Worm (Caenorhabditis elegans) whole organism, early embryonic: ENCODE data around the gene gyg-1.

Experiments
- B0310.2 ChIP-seq: sonication (generic microtip); optimal IDR thresholded peaks from 2 replicates; lab custom pipeline; 2016; ENCODE audit warnings: mild to moderate bottlenecking, missing genetic modification characterization, missing compliant biosample characterization
- F13C5.2 ChIP-seq: sonication (generic microtip); optimal IDR thresholded peaks from 2 replicates; lab custom pipeline; 2017; ENCODE audit warnings: mild to moderate bottlenecking, missing genetic modification characterization, inconsistent platforms, missing compliant biosample characterization
- aly-1 ChIP-seq: sonication (generic microtip); optimal IDR thresholded peaks from 2 replicates; lab custom pipeline; 2016; ENCODE audit warnings: missing genetic modification characterization, missing compliant biosample characterization
- ama-1 ChIP-seq: fragments of 150-350 bp; optimal IDR thresholded peaks from 2 replicates; lab custom pipeline; 2014
- ceh-13 ChIP-seq: fragments of 200-800 bp; sonication (Bioruptor generic); optimal IDR thresholded peaks from 2 replicates; lab custom pipeline; 2018; ENCODE audit warnings: mild to moderate bottlenecking, missing genetic modification characterization, missing compliant biosample characterization
- ceh-36 ChIP-seq: sonication (generic microtip); optimal IDR thresholded peaks from 2 replicates; lab custom pipeline; 2016; ENCODE audit warnings: missing genetic modification characterization, inconsistent platforms, missing compliant biosample characterization
- ets-7 ChIP-seq: sonication (generic microtip); optimal IDR thresholded peaks from 2 replicates; lab custom pipeline; 2016; ENCODE audit warnings: missing genotype, missing genetic modification characterization, missing compliant biosample characterization
- flt-1 ChIP-seq: fragments of 200-800 bp; sonication (Bioruptor generic); IDR thresholded peaks from 2 replicates; pipeline ENCODE4 v1.3.6; 2022; ENCODE audit warnings: missing genetic modification characterization, missing compliant biosample characterization
- hmbx-1 ChIP-seq: sonication (generic microtip); optimal IDR thresholded peaks from 2 replicates; lab custom pipeline; 2016; ENCODE audit warnings: mild to moderate bottlenecking, missing genetic modification characterization, missing compliant biosample characterization
- hmg-4 ChIP-seq: fragments of 200-800 bp; sonication (Bioruptor generic); optimal IDR thresholded peaks from 2 replicates; lab custom pipeline; 2018; ENCODE audit warnings: mild to moderate bottlenecking, missing genetic modification characterization, missing compliant biosample characterization
- hnd-1 ChIP-seq: sonication (generic microtip); optimal IDR thresholded peaks from 2 replicates; lab custom pipeline; 2016; ENCODE audit warnings: missing genetic modification characterization, missing compliant biosample characterization
- pes-1 ChIP-seq: fragments of 200-800 bp; sonication (Bioruptor generic); IDR thresholded peaks from 2 replicates; pipeline ENCODE4 v1.3.6; 2022; ENCODE audit warnings: missing genetic modification reagents, missing genetic modification characterization, missing compliant biosample characterization
- scrt-1 ChIP-seq: fragments of 200-800 bp; sonication (Bioruptor generic); IDR thresholded peaks from 2 replicates; pipeline ENCODE4 v1.3.6; 2022; ENCODE audit warnings: missing genetic modification characterization, missing compliant biosample characterization
- sea-1 ChIP-seq: fragments of 200-800 bp; sonication (Bioruptor generic); conservative IDR thresholded peaks from 2 replicates; pipeline ENCODE4 v1.3.6; 2022; ENCODE audit warnings: missing genetic modification characterization, missing compliant biosample characterization
- tbx-11 ChIP-seq: fragments of 200-800 bp; sonication (Bioruptor generic); IDR thresholded peaks from 2 replicates; pipeline ENCODE4 v1.3.6; 2022; ENCODE audit warnings: missing genetic modification characterization, missing compliant biosample characterization
- tbx-37 ChIP-seq: fragments of 200-800 bp; sonication (Bioruptor generic); conservative IDR thresholded peaks from 2 replicates; pipeline ENCODE4 v1.3.6; 2022; ENCODE audit warnings: missing genetic modification reagents, missing genetic modification characterization, missing compliant biosample characterization
- tra-4 ChIP-seq: sonication (generic microtip); optimal IDR thresholded peaks from 2 replicates; lab custom pipeline; 2017; ENCODE audit warnings: missing genetic modification characterization, missing compliant biosample characterization

The gyg-1 gene

DNA sequence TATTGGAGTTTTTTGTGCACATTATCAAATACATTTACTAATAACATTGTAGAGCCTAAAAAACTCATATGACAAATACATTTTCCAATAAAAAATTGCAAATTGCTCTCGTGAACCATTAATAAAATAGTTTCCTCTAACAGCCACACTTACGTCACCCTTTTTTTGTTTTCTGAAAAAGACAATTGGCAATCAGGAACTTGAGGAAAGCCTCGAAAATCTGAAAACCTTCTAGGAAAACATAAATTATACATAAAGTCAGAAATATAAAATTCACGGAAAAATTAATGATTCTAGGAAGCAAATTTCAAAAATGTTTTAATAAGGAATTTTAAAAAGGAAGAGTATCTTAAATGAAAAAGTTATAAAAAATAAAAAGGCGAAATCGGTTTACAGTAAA is 20.3 kb upstream of the gyg-1 start:
- TF ChIP-seq hnd-1 (tag; lab: Kevin White, UChicago) (no peak), ama-1 (no peak), tbx-37 (no peak), ets-7 (tag; lab: Kevin White, UChicago) (no peak), tra-4 (tag; lab: Kevin White, UChicago) (no peak), ceh-36 (no peak)

DNA sequence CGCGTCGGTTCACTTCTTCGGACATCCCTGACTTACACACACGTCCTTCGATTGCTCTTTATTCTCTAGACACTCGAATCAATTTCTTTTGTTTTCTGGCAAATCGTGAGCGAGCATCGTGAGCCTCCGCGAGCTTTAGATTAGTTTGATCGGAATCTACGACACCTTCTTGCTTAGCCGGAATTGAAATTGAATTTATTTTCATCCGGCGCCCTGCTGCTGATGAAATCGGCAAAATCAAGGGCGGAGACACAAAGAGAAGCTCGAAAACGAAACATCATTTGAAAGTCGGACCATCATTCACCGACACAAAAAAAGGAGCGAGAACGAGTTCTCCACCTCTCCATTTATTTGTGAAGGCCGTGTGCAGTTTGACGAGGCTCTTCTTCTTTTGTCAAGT is 18.9 kb upstream of the gyg-1 start, which contains the start of gene npr-16:
npr-16 (plus strand) TSS at position 301 of the 400 bp plus-strand sequence.
- TF ChIP-seq ets-7 (tag; lab: Kevin White, UChicago) (no peak), sea-1 (GFP tag; lab: Robert Waterston, UW) (no peak), B0310.2 (tag; lab: Kevin White, UChicago) (no peak), ceh-36 (no peak), ama-1 (no peak), flt-1 (no peak), hmg-4 (GFP tag; lab: Kevin White, UChicago) (no peak), ceh-13 (GFP tag; lab: Kevin White, UChicago) (no peak), hnd-1 (tag; lab: Kevin White, UChicago) (no peak), hmbx-1 (tag; lab: Kevin White, UChicago) (no peak), pes-1 (GFP tag; lab: Robert Waterston, UW) (no peak), scrt-1 (GFP tag; lab: Robert Waterston, UW) (no peak), tra-4 (tag; lab: Kevin White, UChicago) (no peak), tbx-11 (no peak), F13C5.2 (tag; lab: Kevin White, UChicago) (no peak), tbx-37 (no peak)

DNA sequence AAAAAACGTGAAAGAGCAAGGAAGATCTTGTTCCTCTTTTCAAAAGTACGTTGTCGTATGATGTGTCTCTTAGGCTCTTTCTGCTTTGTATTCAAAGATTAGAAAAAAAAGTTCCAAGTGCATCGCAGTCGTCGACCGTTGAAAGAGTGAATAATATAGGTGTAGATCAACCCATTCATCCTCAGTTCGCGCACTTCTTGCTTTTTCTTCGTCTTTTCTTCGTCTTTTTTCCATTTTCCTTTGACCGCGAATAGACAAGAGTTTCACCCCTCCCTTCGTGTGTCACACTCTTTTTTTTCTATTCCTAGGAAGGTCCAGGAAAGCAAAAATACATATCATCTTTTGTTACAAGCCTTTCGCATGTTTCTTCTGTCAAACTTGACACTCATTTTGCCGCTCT is 10.7 kb upstream of the gyg-1 start:
- TF ChIP-seq tra-4 (tag; lab: Kevin White, UChicago), result no peak
- no peak for TF ChIP-seq ceh-36
- no peak for TF ChIP-seq tbx-11

DNA sequence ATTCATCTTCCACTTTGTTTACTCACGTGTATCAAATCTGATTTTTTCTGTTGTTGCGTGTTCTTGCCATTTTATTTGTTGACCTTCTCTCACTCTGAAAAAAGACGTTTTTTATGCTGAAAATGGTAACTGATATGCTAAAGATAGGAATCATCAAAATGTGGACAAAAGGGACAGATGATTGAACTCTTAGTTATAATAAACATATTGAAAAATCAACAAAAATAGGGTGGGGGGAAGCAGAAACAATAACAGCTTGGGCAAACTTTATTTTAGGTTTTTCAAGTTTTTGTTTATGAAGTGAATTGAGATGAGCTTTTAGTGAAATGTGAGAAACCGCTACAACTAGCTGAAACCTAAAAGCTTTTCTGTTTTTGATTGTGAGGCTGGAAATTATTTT is 4.5 kb upstream of the gyg-1 start, which contains the start of gene F56B6.6:
F56B6.6 (minus strand) TSS at position 101 of the 400 bp plus-strand sequence.
- TF ChIP-seq hmg-4 (GFP tag; lab: Kevin White, UChicago) (no peak), sea-1 (GFP tag; lab: Robert Waterston, UW) (no peak), tbx-11 (no peak), hmbx-1 (tag; lab: Kevin White, UChicago) (no peak), flt-1 (no peak), scrt-1 (GFP tag; lab: Robert Waterston, UW) (no peak), ceh-13 (GFP tag; lab: Kevin White, UChicago) (no peak), pes-1 (GFP tag; lab: Robert Waterston, UW) (no peak), F13C5.2 (tag; lab: Kevin White, UChicago) (no peak), aly-1 (tag; lab: Kevin White, UChicago) (no peak), B0310.2 (tag; lab: Kevin White, UChicago) (no peak), tbx-37 (no peak), ets-7 (tag; lab: Kevin White, UChicago) (no peak), tra-4 (tag; lab: Kevin White, UChicago) (no peak)

DNA sequence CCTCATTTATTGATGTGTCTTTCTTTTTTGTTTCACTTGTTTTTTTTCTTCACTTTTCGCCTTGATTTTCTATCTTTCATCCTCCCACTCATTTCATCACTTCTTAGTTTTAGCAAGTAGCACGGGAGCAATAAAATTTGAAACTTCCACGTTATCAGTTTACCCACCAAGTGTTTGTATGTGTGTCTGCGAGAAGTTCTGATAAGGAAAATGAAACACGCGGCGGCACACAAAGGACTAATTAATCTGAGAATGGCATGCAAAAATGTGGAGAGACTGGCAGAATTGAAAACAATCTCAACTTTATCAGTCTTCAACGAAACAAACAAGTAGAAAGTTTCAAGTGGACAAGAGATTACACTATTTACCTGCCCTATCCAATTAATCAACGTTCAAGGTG is 3.2 kb upstream of the gyg-1 start:
- TF ChIP-seq ceh-13 (GFP tag; lab: Kevin White, UChicago), result no peak
- TF ChIP-seq tra-4 (tag; lab: Kevin White, UChicago), result no peak
- no peak for TF ChIP-seq ceh-36
- no peak for TF ChIP-seq scrt-1 (GFP tag; lab: Robert Waterston, UW)
- no peak for TF ChIP-seq ets-7 (tag; lab: Kevin White, UChicago)
- no peak for TF ChIP-seq flt-1
- no peak for TF ChIP-seq hnd-1 (tag; lab: Kevin White, UChicago)
- TF ChIP-seq tbx-11, result no peak
- TF ChIP-seq ama-1, result no peak
- no peak for TF ChIP-seq pes-1 (GFP tag; lab: Robert Waterston, UW)
- no peak for TF ChIP-seq aly-1 (tag; lab: Kevin White, UChicago)
- TF ChIP-seq hmbx-1 (tag; lab: Kevin White, UChicago), result no peak
- TF ChIP-seq F13C5.2 (tag; lab: Kevin White, UChicago), result no peak

DNA sequence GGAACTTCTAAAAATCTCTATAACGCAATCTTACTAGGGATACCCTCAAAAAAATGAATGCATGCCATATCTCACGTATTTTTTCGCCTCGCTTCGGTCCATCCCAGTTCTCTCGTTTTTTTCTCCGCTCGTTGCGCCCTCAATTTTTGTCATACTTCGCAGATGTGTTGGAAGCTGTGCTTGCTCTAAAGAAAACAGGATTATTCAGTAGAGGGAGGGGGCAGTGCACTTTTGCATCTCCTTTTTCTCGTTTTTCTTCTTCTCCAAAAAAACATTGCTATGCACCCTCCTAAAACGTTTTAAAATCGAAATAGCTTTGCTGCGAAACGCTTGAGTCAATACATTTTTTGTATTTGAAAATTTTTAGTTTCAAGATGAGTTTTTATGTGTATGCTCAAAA is 1.9 kb upstream of the gyg-1 start:
- no peak for TF ChIP-seq pes-1 (GFP tag; lab: Robert Waterston, UW)
- TF ChIP-seq ceh-13 (GFP tag; lab: Kevin White, UChicago), result no peak
- TF ChIP-seq hmbx-1 (tag; lab: Kevin White, UChicago), result no peak
- no peak for TF ChIP-seq F13C5.2 (tag; lab: Kevin White, UChicago)
- no peak for TF ChIP-seq tbx-37
- TF ChIP-seq tra-4 (tag; lab: Kevin White, UChicago), result no peak
- TF ChIP-seq tbx-11, result no peak

DNA sequence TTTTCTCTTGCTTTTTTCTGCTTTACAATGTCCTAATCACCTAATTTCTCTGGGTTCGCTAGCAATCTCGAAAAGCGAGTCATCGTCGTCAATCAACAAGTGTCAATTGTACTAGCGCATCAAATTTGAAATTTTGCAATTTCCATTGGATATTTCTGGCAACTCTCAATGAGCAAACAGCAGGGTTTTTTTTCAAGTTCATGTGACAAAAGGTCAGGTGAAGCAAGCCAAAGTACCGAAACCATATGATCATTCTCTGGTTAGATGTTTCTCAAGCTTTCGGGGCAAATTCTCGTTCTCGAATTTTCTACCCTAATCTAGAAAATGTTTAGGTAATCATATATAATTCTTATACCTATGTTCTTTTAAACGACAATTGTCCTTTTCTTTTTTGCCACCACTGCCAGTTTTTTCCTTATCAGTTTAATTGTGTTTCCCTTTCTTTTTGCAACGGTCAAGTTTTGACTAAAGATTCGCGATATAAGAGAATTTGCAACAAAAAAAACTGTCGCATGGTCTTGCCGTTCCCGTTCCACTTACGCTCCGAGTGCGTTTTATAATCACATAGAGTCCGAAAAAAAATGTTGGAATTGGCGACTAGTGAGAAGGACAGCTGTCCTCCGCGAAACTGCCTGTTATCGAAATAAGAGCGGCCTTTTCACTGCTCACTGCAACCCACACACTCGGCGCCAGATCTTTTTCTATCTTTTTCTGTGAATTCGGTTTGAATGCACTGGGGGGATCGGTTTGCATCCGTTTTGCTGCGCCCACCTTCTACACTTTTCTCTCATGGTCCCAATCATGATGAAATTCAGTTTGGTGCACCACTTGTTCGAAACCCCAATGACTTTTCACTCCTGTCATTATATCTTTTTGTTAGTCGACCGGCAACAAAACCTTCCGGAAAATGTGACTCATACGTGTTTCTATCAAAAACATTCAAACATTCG is 858 bp upstream of the gyg-1 start:
- no peak for TF ChIP-seq flt-1
- TF ChIP-seq tra-4 (tag; lab: Kevin White, UChicago), result no peak
- no peak for TF ChIP-seq sea-1 (GFP tag; lab: Robert Waterston, UW)
- no peak for TF ChIP-seq tbx-37
- TF ChIP-seq hmg-4 (GFP tag; lab: Kevin White, UChicago), result no peak
- TF ChIP-seq aly-1 (tag; lab: Kevin White, UChicago), result no peak

DNA sequence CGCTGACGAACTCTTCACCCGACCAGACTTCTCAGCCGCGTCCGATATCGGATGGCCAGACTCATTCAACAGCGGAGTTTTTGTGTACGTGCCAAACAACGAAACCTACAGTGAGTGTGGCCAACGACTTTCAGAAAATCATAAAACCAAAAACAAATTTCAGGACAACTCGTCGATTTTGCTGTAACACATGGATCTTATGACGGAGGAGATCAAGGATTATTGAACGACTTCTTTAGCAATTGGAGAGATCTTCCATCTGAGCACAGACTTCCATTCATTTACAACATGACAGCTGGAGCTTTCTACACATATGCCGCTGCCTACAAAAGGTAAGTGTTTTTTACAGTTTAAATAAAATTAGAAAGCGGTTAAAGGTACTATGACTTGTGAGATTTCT is 632 bp downstream of the gyg-1 start:
- TF ChIP-seq ets-7 (tag; lab: Kevin White, UChicago), result no peak
- TF ChIP-seq F13C5.2 (tag; lab: Kevin White, UChicago), result no peak
- no peak for TF ChIP-seq hnd-1 (tag; lab: Kevin White, UChicago)
- no peak for TF ChIP-seq ama-1
- no peak for TF ChIP-seq scrt-1 (GFP tag; lab: Robert Waterston, UW)
- TF ChIP-seq pes-1 (GFP tag; lab: Robert Waterston, UW), result no peak
- TF ChIP-seq hmg-4 (GFP tag; lab: Kevin White, UChicago), result no peak
- TF ChIP-seq hmbx-1 (tag; lab: Kevin White, UChicago), result no peak
- no peak for TF ChIP-seq aly-1 (tag; lab: Kevin White, UChicago)
- TF ChIP-seq ceh-13 (GFP tag; lab: Kevin White, UChicago), result no peak
- TF ChIP-seq sea-1 (GFP tag; lab: Robert Waterston, UW), result no peak
- no peak for TF ChIP-seq tbx-11
- no peak for TF ChIP-seq tbx-37
- no peak for TF ChIP-seq B0310.2 (tag; lab: Kevin White, UChicago)
- no peak for TF ChIP-seq ceh-36
- no peak for TF ChIP-seq tra-4 (tag; lab: Kevin White, UChicago)
- no peak for TF ChIP-seq flt-1
